Worm (Caenorhabditis elegans): ENCODE measurements around the gene flh-1.
A peak's percentile ranks its signal among the peaks of the same experiment; 100 is the strongest.
"Not testable (repeated sequence)": the region's sequence is repeated elsewhere in the genome, so short reads cannot be mapped to it uniquely, and the experiment has no call there.

flh-1 gene

DNA sequence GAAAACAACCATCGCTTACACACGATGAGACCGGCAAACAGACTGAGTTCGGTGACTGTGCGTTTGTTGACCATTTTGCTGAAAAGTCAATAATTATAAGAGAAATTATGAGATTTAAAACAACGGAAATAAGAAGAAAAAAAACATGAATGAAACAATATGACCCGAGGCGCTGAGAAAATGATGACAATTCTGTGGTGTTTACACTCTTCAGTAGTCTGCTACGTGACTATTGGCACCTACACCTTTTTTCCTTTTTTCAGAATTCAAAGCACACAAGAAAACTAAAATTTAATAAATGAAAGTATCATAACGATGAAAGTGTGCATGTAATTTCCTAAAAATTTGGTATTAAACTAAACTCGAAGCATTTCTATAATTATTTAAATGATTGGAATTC lies 4.4 kb downstream of the flh-1 start, which contains the start of gene Y11D7A.10:
Y11D7A.10 (minus strand) TSS at position 82 of the 400 bp plus-strand sequence.
- peak; percentile 72 to 89 for TF ChIP-seq hif-1 (tag; optimal IDR thresholded peaks at IDR 0.05)
- TF ChIP-seq daf-16 (GFP tag; optimal IDR thresholded peaks at IDR 0.05): no peak
- peak; percentile 55 for TF ChIP-seq daf-16 (tag; optimal IDR thresholded peaks at IDR 0.05)
- peak; percentile 6 for TF ChIP-seq hlh-30 (tag; optimal IDR thresholded peaks at IDR 0.05; ENCODE audit: insufficient read depth)
- no peak for TF ChIP-seq F10B5.3 (tag; optimal IDR thresholded peaks at IDR 0.05)
- no peak for TF ChIP-seq ceh-82 (tag; optimal IDR thresholded peaks at IDR 0.05)
- TF ChIP-seq aha-1 (tag): peak; percentile 92
- TF ChIP-seq dve-1 (tag; optimal IDR thresholded peaks at IDR 0.05; ENCODE audit: insufficient read depth): no peak

DNA sequence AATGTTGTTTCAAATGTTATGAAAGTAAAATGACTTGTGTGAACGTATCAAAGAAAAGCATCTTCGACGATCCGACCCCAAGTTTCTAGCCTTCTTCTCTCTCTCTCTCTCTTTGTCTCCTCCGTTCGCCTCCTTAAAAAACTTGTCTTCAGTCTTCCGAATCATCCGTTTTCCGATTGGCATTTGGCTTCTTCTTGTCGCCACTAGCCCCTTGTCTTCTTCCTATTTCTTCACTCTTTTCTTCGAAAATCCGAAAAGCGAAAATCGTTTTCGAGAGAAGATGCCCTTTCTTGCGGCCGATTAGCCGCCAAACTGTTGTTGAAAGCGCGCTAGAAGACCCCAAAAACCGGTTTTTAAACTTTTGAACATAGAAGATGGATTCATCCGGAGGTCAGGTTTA lies 5.5 kb downstream of the flh-1 start:
- TF ChIP-seq ama-1 (optimal IDR thresholded peaks at IDR 0.05): peak; percentile 93
- TF ChIP-seq zfp-3 (GFP tag; conservative IDR thresholded peaks at IDR 0.05): no peak
- peak in 1 of 2 experiments; percentile 14 for TF ChIP-seq hif-1 (tag; optimal IDR thresholded peaks at IDR 0.05)
- peak; percentile 4 for TF ChIP-seq mxl-3 (GFP tag; optimal IDR thresholded peaks at IDR 0.05)
- TF ChIP-seq nhr-48 (tag; optimal IDR thresholded peaks at IDR 0.05): peak; percentile 25
- TF ChIP-seq mep-1 (tag; optimal IDR thresholded peaks at IDR 0.05): peak; percentile 9

DNA sequence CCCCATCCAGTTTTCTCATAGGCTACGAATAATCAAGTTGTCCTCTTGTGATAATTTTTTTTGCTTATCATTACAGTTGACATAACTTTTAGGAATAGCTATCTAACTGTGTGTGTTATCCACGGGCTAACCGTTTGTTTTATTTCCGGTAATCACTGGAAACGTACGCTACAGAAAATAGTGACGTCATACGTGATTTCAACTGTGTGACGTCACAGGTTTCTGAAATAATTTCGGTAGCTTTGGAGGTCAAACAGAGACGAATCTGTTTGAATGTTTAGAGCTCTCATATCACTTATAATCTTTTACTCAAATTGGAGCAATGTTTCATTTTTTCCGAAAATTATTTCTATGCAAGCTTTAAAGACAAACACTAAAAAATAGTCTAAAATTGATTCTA lies 7.2 kb downstream of the flh-1 start:
- TF ChIP-seq aha-1 (tag): peak; percentile 76
- TF ChIP-seq ces-1 (GFP tag; optimal IDR thresholded peaks at IDR 0.05): no peak

DNA sequence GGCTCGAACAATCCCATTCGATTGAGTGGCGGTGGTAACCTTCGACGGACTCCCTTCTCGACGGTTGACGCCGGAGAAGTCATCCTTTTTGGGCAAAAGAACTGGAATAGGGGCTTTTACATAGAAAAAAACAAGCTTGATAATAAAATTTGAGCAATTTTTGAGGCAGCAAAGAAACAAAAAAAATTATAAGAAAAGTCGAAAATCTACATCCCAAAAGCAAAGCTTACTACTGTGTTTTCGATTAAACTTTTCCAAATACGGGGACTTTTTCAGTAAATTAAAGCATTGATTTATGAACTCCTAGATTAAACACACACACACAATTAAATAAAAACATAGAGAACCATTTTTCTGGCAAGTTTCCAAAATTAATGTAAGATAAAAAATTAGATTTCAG lies 8.1 kb downstream of the flh-1 start, which contains the start of gene Y11D7A.9:
Y11D7A.9 (minus strand) TSS at position 101 of the 400 bp plus-strand sequence.
- no peak for TF ChIP-seq set-16 (GFP tag; IDR thresholded peaks at IDR 0.05)
- TF ChIP-seq ceh-44 (GFP tag; IDR thresholded peaks at IDR 0.05): no peak

DNA sequence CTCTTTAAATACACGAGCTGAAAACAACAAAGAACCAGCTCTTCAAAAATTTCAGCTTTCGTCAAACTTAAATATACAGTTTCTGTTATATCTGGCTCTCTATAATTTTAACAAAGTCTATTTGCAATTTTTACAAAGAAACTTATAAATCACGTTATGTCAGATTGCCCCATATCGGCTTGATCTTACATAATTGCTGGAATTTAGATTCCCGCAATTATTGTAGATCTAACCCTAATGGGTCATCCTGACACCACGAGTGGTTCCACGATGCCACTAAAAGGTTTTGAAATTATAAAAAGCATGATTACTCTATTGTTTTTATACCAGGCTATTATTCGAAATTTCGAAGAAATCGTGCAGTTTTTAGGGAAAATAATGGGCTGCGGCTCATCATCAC lies 13.0 kb downstream of the flh-1 start, which contains the start of gene Y11D7A.8:
Y11D7A.8 (plus strand) TSS at position 301 of the 400 bp plus-strand sequence.
- no peak for TF ChIP-seq vab-7 (GFP tag; IDR thresholded peaks at IDR 0.05)
- no peak for TF ChIP-seq ceh-28 (tag; optimal IDR thresholded peaks at IDR 0.05)
- no peak for TF ChIP-seq cey-2 (tag; optimal IDR thresholded peaks at IDR 0.05; ENCODE audit: borderline replicate concordance, insufficient read depth)
- no peak for TF ChIP-seq egl-43 (GFP tag; IDR thresholded peaks at IDR 0.05)
- TF ChIP-seq D1046.2 (GFP tag; IDR thresholded peaks at IDR 0.05): no peak
- no peak for TF ChIP-seq daf-19 (GFP tag; conservative IDR thresholded peaks at IDR 0.05)
- TF ChIP-seq lir-3 (tag; optimal IDR thresholded peaks at IDR 0.05): no peak
- TF ChIP-seq F44E2.7 (GFP tag; IDR thresholded peaks at IDR 0.05): no peak
- TF ChIP-seq dpl-1 (GFP tag; optimal IDR thresholded peaks at IDR 0.05): no peak

DNA sequence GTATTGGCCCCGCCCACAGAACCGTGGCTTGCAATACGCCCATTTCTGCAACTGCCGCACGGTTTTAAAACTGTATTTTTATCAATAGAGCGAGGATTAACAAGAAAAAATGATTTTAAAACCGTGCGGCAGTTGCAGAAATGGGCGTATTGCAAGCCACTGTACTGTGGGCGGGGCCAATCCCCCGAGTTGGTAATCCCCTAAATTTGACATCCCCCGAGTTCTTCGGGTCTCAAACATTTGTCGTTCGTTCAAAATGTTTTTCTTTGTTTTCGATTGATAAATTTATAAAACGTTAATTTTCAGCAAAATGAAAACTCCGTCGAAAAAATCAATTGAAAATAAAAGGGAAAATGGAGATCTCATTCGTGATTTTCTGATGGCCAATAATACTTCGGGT lies 14.9 kb downstream of the flh-1 start, which contains the start of gene Y11D7A.7:
Y11D7A.7 (plus strand) TSS at position 301 of the 400 bp plus-strand sequence.
- TF ChIP-seq ztf-11 (tag; optimal IDR thresholded peaks at IDR 0.05); nhr-11 (tag; optimal IDR thresholded peaks at IDR 0.05); arid-1 (GFP tag; conservative IDR thresholded peaks at IDR 0.05): not testable (repeated sequence)

DNA sequence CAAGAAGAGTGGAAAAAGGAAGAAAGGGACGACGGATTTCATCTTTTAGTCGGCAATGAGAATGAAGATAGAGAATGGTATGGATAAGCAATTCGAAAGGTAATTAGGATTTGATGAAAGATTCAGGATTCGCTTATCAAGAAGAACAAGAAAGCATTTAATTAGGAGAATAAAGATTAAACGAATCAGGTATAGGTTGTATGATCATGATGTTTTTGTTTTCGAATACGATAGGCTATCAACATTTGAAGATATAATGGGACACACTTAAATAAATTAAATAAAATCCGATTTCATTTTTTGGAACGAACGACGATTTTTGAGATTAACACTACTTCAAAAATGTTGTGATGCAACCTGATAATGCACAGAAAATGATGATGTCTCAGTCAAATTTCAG lies 18.6 kb downstream of the flh-1 start, which contains the start of gene Y11D7A.5:
Y11D7A.5 (minus strand) TSS at position 101 of the 400 bp plus-strand sequence.
- TF ChIP-seq unc-130 (GFP tag; optimal IDR thresholded peaks at IDR 0.05) (no peak), unc-62 (GFP tag; optimal IDR thresholded peaks at IDR 0.05 in 1 of 2) (peak in 1 of 2 experiments; percentile 28), unc-62 (tag; optimal IDR thresholded peaks at IDR 0.05) (no peak)

Data from whole organism, L4 larva.